Fruit fly (Drosophila melanogaster) whole organism, embryonic: ENCODE measurements around the gene CG31650.

Experiments
- CG10147 ChIP-seq: fragments of 200-800 bp; sonication (Bioruptor generic); optimal IDR thresholded peaks from 2 replicates; lab custom pipeline; 2019; ENCODE audit warnings: missing biosample characterization, mild to moderate bottlenecking, missing genetic modification characterization, moderate library complexity
- CG10543 ChIP-seq: fragments of 200-800 bp; sonication (Bioruptor generic); optimal IDR thresholded peaks from 3 replicates; lab custom pipeline; 2017; ENCODE audit warnings: missing biosample characterization, mild to moderate bottlenecking, missing genetic modification characterization, moderate library complexity
- CG11560 ChIP-seq: fragments of 200-800 bp; sonication (Bioruptor generic); IDR thresholded peaks from 3 replicates; pipeline ENCODE4 v1.3.6; 2022; ENCODE audit warnings: missing biosample characterization, missing genetic modification characterization
- CG11695 ChIP-seq: fragments of 200-800 bp; sonication (Bioruptor generic); IDR thresholded peaks from 3 replicates; pipeline ENCODE4 v1.3.6; 2022; ENCODE audit warnings: missing biosample characterization, missing genetic modification characterization
- CG12744 ChIP-seq: fragments of 200-800 bp; sonication (Bioruptor generic); optimal IDR thresholded peaks from 2 replicates; lab custom pipeline; 2016; ENCODE audit warnings: missing biosample characterization, missing genetic modification characterization
- CG13894 ChIP-seq: fragments of 200-800 bp; sonication (Bioruptor generic); optimal IDR thresholded peaks from 3 replicates; lab custom pipeline; 2018; ENCODE audit warnings: missing biosample characterization, mild to moderate bottlenecking, missing genetic modification characterization, moderate library complexity
- CG14014 ChIP-seq: fragments of 200-800 bp; sonication (Bioruptor generic); IDR thresholded peaks from 2 replicates; pipeline ENCODE4 v1.3.6; 2022; ENCODE audit warnings: missing biosample characterization, missing genetic modification characterization
- CG1603 ChIP-seq: fragments of 200-800 bp; sonication (Bioruptor generic); optimal IDR thresholded peaks from 2 replicates; lab custom pipeline; 2019; ENCODE audit warnings: missing biosample characterization, mild to moderate bottlenecking, missing genetic modification characterization, moderate library complexity
- CG17328 ChIP-seq: fragments of 200-800 bp; sonication (Bioruptor generic); IDR thresholded peaks from 2 replicates; pipeline ENCODE4 v1.3.6; 2022; ENCODE audit warnings: missing biosample characterization, missing genetic modification characterization
- CG2712 ChIP-seq: fragments of 200-800 bp; optimal IDR thresholded peaks from 3 replicates; lab custom pipeline; 2019; ENCODE audit warnings: missing biosample characterization, mild to moderate bottlenecking, missing genetic modification characterization, moderate library complexity
- CG34376 ChIP-seq: fragments of 200-800 bp; sonication (Bioruptor generic); optimal IDR thresholded peaks from 2 replicates; lab custom pipeline; 2018; ENCODE audit warnings: missing biosample characterization, mild to moderate bottlenecking, missing genetic modification characterization
- CG3847 ChIP-seq: fragments of 200-800 bp; sonication (Bioruptor generic); IDR thresholded peaks from 2 replicates; pipeline ENCODE4 v1.3.6; 2022; ENCODE audit warnings: missing biosample characterization, missing genetic modification characterization
- CG6272 ChIP-seq: fragments of 200-800 bp; sonication (Bioruptor generic); IDR thresholded peaks from 2 replicates; pipeline ENCODE4 v1.3.6; 2022; ENCODE audit warnings: missing biosample characterization, missing genetic modification characterization
- CG6791 ChIP-seq: fragments of 200-800 bp; sonication (Bioruptor generic); IDR thresholded peaks from 3 replicates; pipeline ENCODE4 v1.3.6; 2022; ENCODE audit warnings: missing biosample characterization, missing genetic modification characterization; ENCODE audit not compliant: partially characterized antibody
- CG6813 ChIP-seq: fragments of 200-800 bp; sonication (Bioruptor generic); optimal IDR thresholded peaks from 2 replicates; lab custom pipeline; 2017; ENCODE audit warnings: missing biosample characterization, missing genetic modification characterization, mild to moderate bottlenecking, moderate library complexity, missing genetic modification reagents
- CG6854 ChIP-seq: fragments of 200-800 bp; sonication (Bioruptor generic); optimal IDR thresholded peaks from 3 replicates; lab custom pipeline; 2017; ENCODE audit warnings: missing biosample characterization, mild to moderate bottlenecking, missing genetic modification characterization
- CG7928 ChIP-seq: fragments of 200-800 bp; sonication (Bioruptor generic); optimal IDR thresholded peaks from 2 replicates; lab custom pipeline; 2017; ENCODE audit warnings: missing biosample characterization, mild to moderate bottlenecking, missing genetic modification characterization
- CG7987 ChIP-seq: fragments of 200-800 bp; sonication (Bioruptor generic); optimal IDR thresholded peaks from 2 replicates; lab custom pipeline; 2018; ENCODE audit warnings: missing biosample characterization, mild to moderate bottlenecking, missing genetic modification characterization, moderate library complexity
- CG8359 ChIP-seq: fragments of 200-800 bp; sonication (Bioruptor generic); optimal IDR thresholded peaks from 2 replicates; lab custom pipeline; 2017; ENCODE audit warnings: missing biosample characterization, mild to moderate bottlenecking, missing genetic modification characterization, borderline replicate concordance
- Doc3 ChIP-seq: fragments of 200-800 bp; sonication (Bioruptor generic); IDR thresholded peaks from 3 replicates; pipeline ENCODE4 v1.3.6; 2022; ENCODE audit warnings: missing biosample characterization, missing genetic modification characterization; ENCODE audit not compliant: partially characterized antibody
- Dp ChIP-seq: fragments of 200-800 bp; sonication (Bioruptor generic); optimal IDR thresholded peaks from 2 replicates; lab custom pipeline; 2018; ENCODE audit warnings: missing biosample characterization, mild to moderate bottlenecking, missing genetic modification characterization, moderate library complexity
- Dref ChIP-seq: fragments of 200-800 bp; sonication (Bioruptor generic); IDR thresholded peaks from 2 replicates; pipeline ENCODE4 v1.3.6; 2022; ENCODE audit warnings: missing biosample characterization, missing genetic modification characterization
- Fer1 ChIP-seq: fragments of 200-800 bp; sonication (Bioruptor generic); optimal IDR thresholded peaks from 2 replicates; lab custom pipeline; 2017; ENCODE audit warnings: missing biosample characterization, mild to moderate bottlenecking, missing genetic modification characterization
- Hand ChIP-seq: fragments of 200-800 bp; sonication (Bioruptor generic); optimal IDR thresholded peaks from 2 replicates; lab custom pipeline; 2017; ENCODE audit warnings: mild to moderate bottlenecking, missing biosample characterization, missing genetic modification reagents, missing genetic modification characterization
- Jarid2 ChIP-seq: fragments of 200-800 bp; sonication (Bioruptor generic); optimal IDR thresholded peaks from 3 replicates; lab custom pipeline; 2017; ENCODE audit warnings: mild to moderate bottlenecking, missing biosample characterization, missing genetic modification reagents, missing genetic modification characterization
- MBD-R2 ChIP-seq: fragments of 200-800 bp; sonication (Bioruptor generic); IDR thresholded peaks from 2 replicates; pipeline ENCODE4 v1.3.6; 2022; ENCODE audit warnings: missing biosample characterization, missing genetic modification characterization
- Med ChIP-seq: fragments of 200-800 bp; sonication (Bioruptor generic); peaks from one replicate; lab custom pipeline; 2016; ENCODE audit warnings: missing biosample characterization, missing genetic modification characterization, mild to moderate bottlenecking, inconsistent platforms, moderate library complexity
- NC2β ChIP-seq: fragments of 200-800 bp; sonication (Bioruptor generic); optimal IDR thresholded peaks from 2 replicates; lab custom pipeline; 2016; ENCODE audit warnings: missing biosample characterization, missing genetic modification characterization
- Xbp1 ChIP-seq: fragments of 200-800 bp; sonication (Bioruptor generic); optimal IDR thresholded peaks from 3 replicates; lab custom pipeline; 2016; ENCODE audit warnings: missing biosample characterization, mild to moderate bottlenecking, missing genetic modification characterization
- cg ChIP-seq: fragments of 200-800 bp; sonication (Bioruptor generic); optimal IDR thresholded peaks from 3 replicates; lab custom pipeline; 2019; ENCODE audit warnings: missing biosample characterization, mild to moderate bottlenecking, missing genetic modification characterization, moderate library complexity
- crol ChIP-seq: fragments of 200-800 bp; sonication (Bioruptor generic); IDR thresholded peaks from 2 replicates; pipeline ENCODE4 v1.3.6; 2022; ENCODE audit warnings: missing biosample characterization, missing genetic modification characterization
- dmrt99B ChIP-seq: fragments of 200-800 bp; sonication (Bioruptor generic); optimal IDR thresholded peaks from 2 replicates; lab custom pipeline; 2018; ENCODE audit warnings: missing biosample characterization, mild to moderate bottlenecking, missing genetic modification characterization, moderate library complexity
- ems ChIP-seq: fragments of 200-800 bp; sonication (Bioruptor generic); optimal IDR thresholded peaks from 3 replicates; lab custom pipeline; 2016; ENCODE audit warnings: missing biosample characterization, missing genetic modification characterization
- grn ChIP-seq: fragments of 200-800 bp; sonication (Bioruptor generic); optimal IDR thresholded peaks from 3 replicates; lab custom pipeline; 2017; ENCODE audit warnings: missing biosample characterization, missing genetic modification characterization
- ham ChIP-seq: fragments of 200-800 bp; sonication (Bioruptor generic); IDR thresholded peaks from 2 replicates; pipeline ENCODE4 v1.3.6; 2022; ENCODE audit warnings: missing biosample characterization, missing genetic modification characterization
- ken ChIP-seq: fragments of 200-800 bp; sonication (Bioruptor generic); IDR thresholded peaks from 3 replicates; pipeline ENCODE4 v1.3.6; 2022; ENCODE audit warnings: missing biosample characterization, missing genetic modification characterization
- phol ChIP-seq: fragments of 200-800 bp; sonication (Bioruptor generic); optimal IDR thresholded peaks from 3 replicates; lab custom pipeline; 2018; ENCODE audit warnings: missing biosample characterization, mild to moderate bottlenecking, missing genetic modification characterization, moderate library complexity
- pita ChIP-seq: fragments of 200-800 bp; sonication (Bioruptor generic); optimal IDR thresholded peaks from 2 replicates; lab custom pipeline; 2017; ENCODE audit warnings: missing biosample characterization, mild to moderate bottlenecking, missing genetic modification characterization
- pzg ChIP-seq: fragments of 200-800 bp; sonication (Bioruptor generic); optimal IDR thresholded peaks from 3 replicates; lab custom pipeline; 2018; ENCODE audit warnings: missing biosample characterization, mild to moderate bottlenecking, missing genetic modification characterization, moderate library complexity
- ranshi ChIP-seq: fragments of 200-800 bp; sonication (Bioruptor generic); IDR thresholded peaks from 2 replicates; pipeline ENCODE4 v1.3.6; 2022; ENCODE audit warnings: missing biosample characterization, missing genetic modification characterization
- sima ChIP-seq: fragments of 200-800 bp; sonication (Bioruptor generic); optimal IDR thresholded peaks from 2 replicates; lab custom pipeline; 2016; ENCODE audit warnings: missing biosample characterization, missing genetic modification characterization
- sna ChIP-seq: fragments of 200-800 bp; sonication (Bioruptor generic); IDR thresholded peaks from 2 replicates; pipeline ENCODE4 v1.3.6; 2022; ENCODE audit warnings: missing biosample characterization, missing genetic modification characterization; ENCODE audit not compliant: partially characterized antibody
- sqz ChIP-seq: fragments of 200-800 bp; sonication (Bioruptor generic); optimal IDR thresholded peaks from 3 replicates; lab custom pipeline; 2018; ENCODE audit warnings: missing biosample characterization, mild to moderate bottlenecking, missing genetic modification characterization
- ssp ChIP-seq: fragments of 200-800 bp; sonication (Bioruptor generic); IDR thresholded peaks from 2 replicates; pipeline ENCODE4 v1.3.6; 2022; ENCODE audit warnings: missing biosample characterization, missing genetic modification characterization
- sug ChIP-seq: fragments of 200-800 bp; optimal IDR thresholded peaks from 2 replicates; lab custom pipeline; 2019; ENCODE audit warnings: missing biosample characterization, mild to moderate bottlenecking, missing genetic modification characterization, moderate library complexity
- tap ChIP-seq: fragments of 200-800 bp; optimal IDR thresholded peaks from 3 replicates; lab custom pipeline; 2019; ENCODE audit warnings: missing biosample characterization, mild to moderate bottlenecking, missing genetic modification characterization, moderate library complexity
- wdn ChIP-seq: fragments of 200-800 bp; sonication (Bioruptor generic); IDR thresholded peaks from 2 replicates; pipeline ENCODE4 v1.3.6; 2022; ENCODE audit warnings: missing biosample characterization, missing genetic modification characterization

The CG31650 gene

DNA sequence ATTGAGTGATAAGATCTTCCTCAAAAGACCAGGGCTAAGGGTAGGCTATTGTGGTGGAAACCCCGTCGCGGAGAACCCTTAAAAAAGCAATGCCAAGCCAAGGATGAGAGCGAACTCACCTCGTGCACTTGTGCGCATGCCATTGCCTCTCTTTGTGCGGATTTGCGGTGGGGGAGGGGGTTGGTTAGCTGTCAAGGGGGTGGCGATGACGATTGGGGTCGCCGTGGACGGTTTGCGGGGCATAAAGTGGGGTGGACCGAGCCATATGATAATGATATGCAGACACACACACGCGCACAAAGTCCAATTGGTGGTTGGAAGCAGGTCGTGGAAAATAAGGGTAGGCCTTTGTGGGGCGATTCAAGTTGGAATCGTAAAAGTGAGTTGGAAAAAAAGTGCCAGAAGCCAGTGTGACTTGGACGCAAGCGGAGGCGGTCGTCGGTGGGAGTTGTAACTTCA, 7.1 kb downstream of the CG31650 start, which contains the start of the genes CG14042 and SP555 (continued):
- TF ChIP-seq ems (GFP tag; lab: Kevin White, UChicago) (no peak), ham (GFP tag; lab: Robert Waterston, UW) (no peak), CG1603 (no peak), phol (tag; lab: Kevin White, UChicago) (no peak), CG14014 (GFP tag; lab: Robert Waterston, UW) (no peak), CG6813 (GFP tag; lab: Kevin White, UChicago) (peak; percentile 14), CG13894 (peak; percentile 66), pzg (peak; percentile 20), CG10147 (GFP tag; lab: Kevin White, UChicago) (no peak), CG7928 (peak; percentile 39), ken (no peak), CG2712 (no peak), cg (GFP tag; lab: Kevin White, UChicago) (no peak), CG6272 (GFP tag; lab: Robert Waterston, UW) (no peak), CG11695 (GFP tag; lab: Robert Waterston, UW) (no peak), ssp (GFP tag; lab: Robert Waterston, UW) (no peak), tap (no peak), Dp (GFP tag; lab: Kevin White, UChicago) (no peak), Xbp1 (GFP tag; lab: Kevin White, UChicago) (no peak), Hand (GFP tag; lab: Kevin White, UChicago) (peak; percentile 19), CG34376 (GFP tag; lab: Kevin White, UChicago) (peak; percentile 30), dmrt99B (tag; lab: Kevin White, UChicago) (no peak), CG7987 (GFP tag; lab: Kevin White, UChicago) (no peak), CG12744 (GFP tag; lab: Kevin White, UChicago) (no peak), CG6791 (GFP tag; lab: Robert Waterston, UW) (0 out of 3 replicates have a peak, but pooled peaks have one; percentile 41), sqz (GFP tag; lab: Kevin White, UChicago) (peak; percentile 63), CG17328 (GFP tag; lab: Robert Waterston, UW) (no peak), CG3847 (GFP tag; lab: Robert Waterston, UW) (no peak), Jarid2 (GFP tag; lab: Kevin White, UChicago) (no peak), crol (peak; percentile 92), sna (GFP tag; lab: Robert Waterston, UW) (no peak), Doc3 (GFP tag; lab: Robert Waterston, UW) (no peak), ranshi (no peak), CG8359 (GFP tag; lab: Kevin White, UChicago) (no peak), grn (peak; percentile 41), Fer1 (GFP tag; lab: Kevin White, UChicago) (peak; percentile 9), wdn (GFP tag; lab: Robert Waterston, UW) (0 out of 2 replicates have a peak, but pooled peaks have one; percentile 31), CG6854 (peak; percentile 14), MBD-R2 (GFP tag; lab: Robert Waterston, UW) (0 out of 2 replicates have a peak, but pooled peaks have one; percentile 12), Med (GFP tag; lab: Kevin White, UChicago) (peak; percentile 7), CG11560 (tag; lab: Robert Waterston, UW) (no peak), sima (GFP tag; lab: Kevin White, UChicago) (no peak), Dref (GFP tag; lab: Robert Waterston, UW) (no peak), CG10543 (GFP tag; lab: Kevin White, UChicago) (no peak), sug (tag; lab: Kevin White, UChicago) (no peak), NC2β (GFP tag; lab: Kevin White, UChicago) (no peak), pita (no peak)
- TF ChIP-seq, all 482 proteins: peak for 36
